Worm (Caenorhabditis elegans) whole organism, L2 larva: ENCODE data around the gene T05C12.15.

Source experiments
- F13H6.1 ChIP-seq: sonication (generic microtip); optimal IDR thresholded peaks from 2 replicates; lab custom pipeline; 2016; ENCODE audit warnings: missing genetic modification characterization, missing compliant biosample characterization
- ceh-16 ChIP-seq: fragments of 150-350 bp; optimal IDR thresholded peaks from 2 replicates; lab custom pipeline; 2014; ENCODE audit warnings: missing biosample characterization, missing genetic modification characterization
- lsy-2 ChIP-seq, 2 experiments: fragments of 150-350 bp in 1 of 2; sonication (generic microtip) in 1 of 2; optimal IDR thresholded peaks; 2 replicates each; lab custom pipeline; 2014 to 2017; ENCODE audit warnings: missing biosample characterization in 2 of 2, missing genetic modification characterization in 2 of 2
- mdl-1 ChIP-seq, 2 experiments: fragments of 150-350 bp in 1 of 2; sonication (generic microtip) in 1 of 2; optimal IDR thresholded peaks; 2 replicates each; lab custom pipeline; 2017; ENCODE audit warnings: missing biosample characterization in 2 of 2, missing genetic modification characterization in 2 of 2
- nhr-12 ChIP-seq: fragments of 150-350 bp; optimal IDR thresholded peaks from 2 replicates; lab custom pipeline; 2014; ENCODE audit warnings: missing biosample characterization, missing genetic modification characterization
- nhr-21 ChIP-seq: fragments of 150-350 bp; optimal IDR thresholded peaks from 2 replicates; lab custom pipeline; 2014; ENCODE audit warnings: missing biosample characterization, missing genetic modification characterization
- nhr-25 ChIP-seq: fragments of 150-350 bp; sonication (generic microtip); optimal IDR thresholded peaks from 3 replicates; lab custom pipeline; 2014; ENCODE audit warnings: missing biosample characterization, missing genetic modification characterization
- sem-4 ChIP-seq: fragments of 150-350 bp; optimal IDR thresholded peaks from 2 replicates; lab custom pipeline; 2014; ENCODE audit warnings: missing biosample characterization, missing genetic modification reagents, missing genetic modification characterization
- sma-9 ChIP-seq, 2 experiments: fragments of 150-350 bp in 1 of 2; sonication (generic microtip) in 1 of 2; optimal IDR thresholded peaks; 2 replicates each; lab custom pipeline; 2014 to 2016; ENCODE audit warnings: missing genetic modification characterization in 2 of 2, mild to moderate bottlenecking in 1 of 2, missing biosample characterization in 1 of 2, missing compliant biosample characterization in 1 of 2, missing genetic modification reagents in 1 of 2, moderate library complexity in 1 of 2
- ztf-1 ChIP-seq: fragments of 200-800 bp; sonication (Bioruptor generic); conservative IDR thresholded peaks from 2 replicates; pipeline ENCODE4 v1.3.6; 2022; ENCODE audit warnings: missing genetic modification characterization, missing compliant biosample characterization

Gene T05C12.15

ce11 chrII:8218266-8218665, 48.9 kb downstream of the T05C12.15 start:
- TF ChIP-seq nhr-21 (tag; lab: Kevin White, UChicago) = no peak
- no peak for TF ChIP-seq nhr-12
- no peak for TF ChIP-seq F13H6.1
- no peak for TF ChIP-seq sem-4 (tag; lab: Kevin White, UChicago)
- TF ChIP-seq sma-9 (GFP tag; optimal IDR thresholded peaks at IDR 0.05; lab: Kevin White, UChicago) = no peak
- no peak for TF ChIP-seq sma-9 (tag; optimal IDR thresholded peaks at IDR 0.05; lab: Kevin White, UChicago)
- TF ChIP-seq mdl-1 (tag; optimal IDR thresholded peaks at IDR 0.05; lab: Kevin White, UChicago) = no peak
- TF ChIP-seq lsy-2 (tag; optimal IDR thresholded peaks at IDR 0.05; lab: Kevin White, UChicago) = no peak
- no peak for TF ChIP-seq nhr-25 (tag; lab: Kevin White, UChicago)
- TF ChIP-seq ceh-16 (tag; lab: Kevin White, UChicago) = no peak
- no peak for TF ChIP-seq ztf-1
- TF ChIP-seq, all 48 proteins: peak for 0
